Worm (Caenorhabditis elegans) whole organism, early embryonic: ENCODE measurements around the gene twk-40.

Experiments
- B0310.2 ChIP-seq: sonication (generic microtip); optimal IDR thresholded peaks from 2 replicates; lab custom pipeline; 2016; ENCODE audit warnings: mild to moderate bottlenecking, missing genetic modification characterization, missing compliant biosample characterization
- F13C5.2 ChIP-seq: sonication (generic microtip); optimal IDR thresholded peaks from 2 replicates; lab custom pipeline; 2017; ENCODE audit warnings: mild to moderate bottlenecking, missing genetic modification characterization, inconsistent platforms, missing compliant biosample characterization
- aly-1 ChIP-seq: sonication (generic microtip); optimal IDR thresholded peaks from 2 replicates; lab custom pipeline; 2016; ENCODE audit warnings: missing genetic modification characterization, missing compliant biosample characterization
- ama-1 ChIP-seq: fragments of 150-350 bp; optimal IDR thresholded peaks from 2 replicates; lab custom pipeline; 2014
- ceh-13 ChIP-seq: fragments of 200-800 bp; sonication (Bioruptor generic); optimal IDR thresholded peaks from 2 replicates; lab custom pipeline; 2018; ENCODE audit warnings: mild to moderate bottlenecking, missing genetic modification characterization, missing compliant biosample characterization
- ceh-36 ChIP-seq: sonication (generic microtip); optimal IDR thresholded peaks from 2 replicates; lab custom pipeline; 2016; ENCODE audit warnings: missing genetic modification characterization, inconsistent platforms, missing compliant biosample characterization
- ets-7 ChIP-seq: sonication (generic microtip); optimal IDR thresholded peaks from 2 replicates; lab custom pipeline; 2016; ENCODE audit warnings: missing genotype, missing genetic modification characterization, missing compliant biosample characterization
- flt-1 ChIP-seq: fragments of 200-800 bp; sonication (Bioruptor generic); IDR thresholded peaks from 2 replicates; pipeline ENCODE4 v1.3.6; 2022; ENCODE audit warnings: missing genetic modification characterization, missing compliant biosample characterization
- hmg-4 ChIP-seq: fragments of 200-800 bp; sonication (Bioruptor generic); optimal IDR thresholded peaks from 2 replicates; lab custom pipeline; 2018; ENCODE audit warnings: mild to moderate bottlenecking, missing genetic modification characterization, missing compliant biosample characterization
- hnd-1 ChIP-seq: sonication (generic microtip); optimal IDR thresholded peaks from 2 replicates; lab custom pipeline; 2016; ENCODE audit warnings: missing genetic modification characterization, missing compliant biosample characterization
- pes-1 ChIP-seq: fragments of 200-800 bp; sonication (Bioruptor generic); IDR thresholded peaks from 2 replicates; pipeline ENCODE4 v1.3.6; 2022; ENCODE audit warnings: missing genetic modification reagents, missing genetic modification characterization, missing compliant biosample characterization
- scrt-1 ChIP-seq: fragments of 200-800 bp; sonication (Bioruptor generic); IDR thresholded peaks from 2 replicates; pipeline ENCODE4 v1.3.6; 2022; ENCODE audit warnings: missing genetic modification characterization, missing compliant biosample characterization
- sea-1 ChIP-seq: fragments of 200-800 bp; sonication (Bioruptor generic); conservative IDR thresholded peaks from 2 replicates; pipeline ENCODE4 v1.3.6; 2022; ENCODE audit warnings: missing genetic modification characterization, missing compliant biosample characterization
- tbx-11 ChIP-seq: fragments of 200-800 bp; sonication (Bioruptor generic); IDR thresholded peaks from 2 replicates; pipeline ENCODE4 v1.3.6; 2022; ENCODE audit warnings: missing genetic modification characterization, missing compliant biosample characterization

DNA sequence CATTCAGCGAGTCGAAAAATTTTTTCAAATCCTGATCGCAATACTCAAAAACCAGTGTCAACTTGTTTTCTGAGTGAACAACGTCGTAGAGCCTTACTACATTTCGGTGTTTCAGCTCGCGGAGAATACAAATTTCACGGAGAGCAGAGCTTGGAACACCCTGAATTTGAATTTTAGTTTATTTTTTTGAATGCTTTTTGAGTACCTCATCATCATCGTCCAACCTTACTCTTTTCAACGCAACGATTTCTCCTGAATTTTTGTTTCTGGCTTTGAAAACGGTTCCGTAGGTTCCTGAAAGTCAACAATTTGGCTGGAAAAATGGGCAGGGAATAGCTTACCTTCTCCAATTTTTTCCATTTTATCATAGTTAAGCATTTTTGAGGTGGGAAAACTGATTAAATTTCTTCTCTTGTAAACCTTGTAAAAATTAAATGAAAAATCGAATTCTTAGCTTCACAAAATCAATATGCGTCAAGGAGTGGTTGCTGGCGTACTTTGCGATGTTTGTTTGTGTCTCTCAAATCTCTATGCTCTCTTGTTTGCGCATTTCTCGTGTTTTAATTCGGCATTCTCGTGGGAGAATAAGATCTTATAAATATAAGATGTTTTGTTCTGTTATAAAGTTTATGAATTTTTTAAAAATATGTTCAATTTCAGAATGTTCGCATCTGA is 26.2 kb downstream of the twk-40 start, which contains the start of gene cdk-5:
- TF ChIP-seq ama-1: no peak
- TF ChIP-seq ceh-13 (GFP tag; lab: Kevin White, UChicago): no peak
- no peak for TF ChIP-seq aly-1
- TF ChIP-seq sea-1 (GFP tag; lab: Robert Waterston, UW): no peak
- TF ChIP-seq B0310.2: no peak
- no peak for TF ChIP-seq hmg-4 (GFP tag; lab: Kevin White, UChicago)
- TF ChIP-seq hnd-1 (tag; lab: Kevin White, UChicago): no peak
- TF ChIP-seq pes-1 (GFP tag; lab: Robert Waterston, UW): no peak
- no peak for TF ChIP-seq ceh-36 (tag; lab: Kevin White, UChicago)
- TF ChIP-seq ets-7 (tag; lab: Kevin White, UChicago): no peak
- TF ChIP-seq scrt-1 (GFP tag; lab: Robert Waterston, UW): no peak
- TF ChIP-seq flt-1 (GFP tag; lab: Robert Waterston, UW): no peak
- TF ChIP-seq tbx-11 (GFP tag; lab: Robert Waterston, UW): no peak
- TF ChIP-seq F13C5.2 (tag; lab: Kevin White, UChicago): no peak
